Worm (Caenorhabditis elegans) whole organism, L4 larva: ENCODE results near the gene T12A7.6.

ENCODE experiments used
- R02D3.7 ChIP-seq: fragments of 150-350 bp; sonication (generic microtip); optimal IDR thresholded peaks from 3 replicates; lab custom pipeline; 2014; ENCODE audit warnings: missing biosample characterization, missing genetic modification characterization
- T20F7.1 ChIP-seq: fragments of 200-800 bp; sonication (Bioruptor generic); optimal IDR thresholded peaks from 2 replicates; lab custom pipeline; 2018; ENCODE audit warnings: mild to moderate bottlenecking, missing genetic modification characterization, missing compliant biosample characterization
- Y105C5A.15 ChIP-seq: fragments of 200-800 bp; sonication (Bioruptor generic); IDR thresholded peaks from 2 replicates; pipeline ENCODE4 v1.3.6; 2022; ENCODE audit warnings: missing genetic modification characterization, missing compliant biosample characterization
- Y48G9A.11 ChIP-seq: fragments of 200-800 bp; sonication (Bioruptor generic); IDR thresholded peaks from 2 replicates; pipeline ENCODE4 v1.3.6; 2022; ENCODE audit warnings: missing genetic modification reagents, missing genetic modification characterization, missing compliant biosample characterization
- aha-1 ChIP-seq: fragments of 150-350 bp; peaks from one replicate; lab custom pipeline; 2014; ENCODE audit warnings: missing biosample characterization, missing genetic modification characterization
- attf-4 ChIP-seq: sonication (generic microtip); optimal IDR thresholded peaks from 3 replicates; lab custom pipeline; 2017; ENCODE audit warnings: missing biosample characterization, missing genetic modification characterization
- ceh-20 ChIP-seq: fragments of 200-800 bp; sonication (Bioruptor generic); IDR thresholded peaks from 2 replicates; pipeline ENCODE4 v1.3.6; 2022; ENCODE audit warnings: missing genetic modification reagents, missing genetic modification characterization, missing compliant biosample characterization
- ceh-32 ChIP-seq: sonication (generic microtip); optimal IDR thresholded peaks from 2 replicates; lab custom pipeline; 2016; ENCODE audit warnings: mild to moderate bottlenecking, missing genetic modification characterization, missing compliant biosample characterization; ENCODE audit not compliant: poor library complexity
- ceh-44 ChIP-seq: fragments of 200-800 bp; sonication (Bioruptor generic); IDR thresholded peaks from 2 replicates; pipeline ENCODE4 v1.3.6; 2022; ENCODE audit warnings: missing genetic modification reagents, missing genetic modification characterization, missing compliant biosample characterization
- ctbp-1 ChIP-seq: fragments of 200-800 bp; sonication (Bioruptor generic); IDR thresholded peaks from 2 replicates; pipeline ENCODE4 v1.3.6; 2022; ENCODE audit warnings: missing genetic modification reagents, missing genetic modification characterization, missing compliant biosample characterization
- daf-16 ChIP-seq, 3 experiments: sonication (generic microtip); optimal IDR thresholded peaks; 2 replicates each; lab custom pipeline; 2016 to 2017; ENCODE audit warnings: missing genetic modification characterization in 3 of 3, missing genetic modification reagents in 3 of 3, mild to moderate bottlenecking in 2 of 3, missing compliant biosample characterization in 2 of 3, missing biosample characterization in 1 of 3, moderate library complexity in 1 of 3
- dmd-6 ChIP-seq: fragments of 200-800 bp; sonication (Bioruptor generic); IDR thresholded peaks from 2 replicates; pipeline ENCODE4 v1.3.6; 2022; ENCODE audit warnings: missing genetic modification reagents, missing genetic modification characterization, missing compliant biosample characterization
- dmd-9 ChIP-seq: fragments of 200-800 bp; sonication (Bioruptor generic); IDR thresholded peaks from 2 replicates; pipeline ENCODE4 v1.3.6; 2022; ENCODE audit warnings: missing genetic modification reagents, missing genetic modification characterization, missing compliant biosample characterization
- duxl-1 ChIP-seq: sonication (generic microtip); optimal IDR thresholded peaks from 2 replicates; lab custom pipeline; 2016; ENCODE audit warnings: mild to moderate bottlenecking, missing genetic modification characterization, moderate library complexity, missing compliant biosample characterization; ENCODE audit not compliant: poor library complexity
- dve-1 ChIP-seq: sonication (generic microtip); optimal IDR thresholded peaks from 2 replicates; lab custom pipeline; 2017; ENCODE audit warnings: antibody characterized with exemption, mild to moderate bottlenecking, missing genetic modification characterization, missing compliant biosample characterization; ENCODE audit not compliant: insufficient read depth
- hif-1 ChIP-seq, 2 experiments: sonication (generic microtip); optimal IDR thresholded peaks; 2 replicates each; lab custom pipeline; 2016 to 2017; ENCODE audit warnings: missing compliant biosample characterization in 2 of 2, missing genetic modification characterization in 2 of 2, missing genetic modification reagents in 2 of 2, missing genotype in 2 of 2, mild to moderate bottlenecking in 1 of 2
- hlh-11 ChIP-seq: fragments of 200-800 bp; sonication (Bioruptor generic); optimal IDR thresholded peaks from 2 replicates; lab custom pipeline; 2018; ENCODE audit warnings: mild to moderate bottlenecking, missing genetic modification characterization, missing compliant biosample characterization
- hlh-30 ChIP-seq: sonication (generic microtip); optimal IDR thresholded peaks from 2 replicates; lab custom pipeline; 2017; ENCODE audit warnings: antibody characterized with exemption, mild to moderate bottlenecking, missing genetic modification characterization, missing compliant biosample characterization; ENCODE audit not compliant: insufficient read depth
- hmg-1.1 ChIP-seq: fragments of 200-800 bp; sonication (Bioruptor generic); IDR thresholded peaks from 2 replicates; pipeline ENCODE4 v1.3.6; 2022; ENCODE audit warnings: missing genetic modification reagents, missing genetic modification characterization, missing compliant biosample characterization
- lim-7 ChIP-seq: fragments of 200-800 bp; sonication (Bioruptor generic); IDR thresholded peaks from 2 replicates; pipeline ENCODE4 v1.3.6; 2022; ENCODE audit warnings: missing genetic modification characterization, missing compliant biosample characterization
- madf-9 ChIP-seq: fragments of 200-800 bp; sonication (Bioruptor generic); conservative IDR thresholded peaks from 2 replicates; pipeline ENCODE4 v1.3.6; 2022; ENCODE audit warnings: missing genetic modification reagents, missing genetic modification characterization, missing compliant biosample characterization
- mxl-3 ChIP-seq: fragments of 200-800 bp; sonication (Bioruptor generic); optimal IDR thresholded peaks from 2 replicates; lab custom pipeline; 2018; ENCODE audit warnings: mild to moderate bottlenecking, missing genetic modification characterization, missing compliant biosample characterization
- nhr-11 ChIP-seq: fragments of 150-350 bp; optimal IDR thresholded peaks from 2 replicates; lab custom pipeline; 2014; ENCODE audit warnings: missing biosample characterization, missing genetic modification characterization
- nhr-111 ChIP-seq: fragments of 200-800 bp; sonication (Bioruptor generic); optimal IDR thresholded peaks from 2 replicates; lab custom pipeline; 2018; ENCODE audit warnings: mild to moderate bottlenecking, missing genetic modification characterization, missing compliant biosample characterization
- nhr-28 ChIP-seq: fragments of 150-350 bp; optimal IDR thresholded peaks from 2 replicates; lab custom pipeline; 2014; ENCODE audit warnings: missing biosample characterization, missing genetic modification characterization
- nhr-41 ChIP-seq: fragments of 200-800 bp; sonication (Bioruptor generic); IDR thresholded peaks from 2 replicates; pipeline ENCODE4 v1.3.6; 2022; ENCODE audit warnings: missing genetic modification reagents, missing genetic modification characterization, missing compliant biosample characterization
- nhr-42 ChIP-seq: fragments of 200-800 bp; sonication (Bioruptor generic); IDR thresholded peaks from 2 replicates; pipeline ENCODE4 v1.3.6; 2022; ENCODE audit warnings: missing genetic modification characterization, missing compliant biosample characterization
- nhr-48 ChIP-seq: sonication (generic microtip); optimal IDR thresholded peaks from 2 replicates; lab custom pipeline; 2016; ENCODE audit warnings: mild to moderate bottlenecking, missing genetic modification characterization, missing compliant biosample characterization
- pha-4 ChIP-seq, 2 experiments: fragments of 150-350 bp in 1 of 2; fragments of 200-800 bp in 1 of 2; sonication (Bioruptor generic) in 1 of 2; IDR thresholded peaks in 1 of 2; optimal IDR thresholded peaks in 1 of 2; 2 replicates each; pipeline versions ENCODE4 v1.3.6 to Lab custom; 2014 to 2022; ENCODE audit warnings: missing genetic modification characterization in 2 of 2, missing genetic modification reagents in 2 of 2, missing biosample characterization in 1 of 2, missing compliant biosample characterization in 1 of 2
- pqm-1 ChIP-seq: sonication (generic microtip); optimal IDR thresholded peaks from 2 replicates; lab custom pipeline; 2017; ENCODE audit warnings: missing biosample characterization, missing genetic modification characterization
- rbr-2 ChIP-seq: sonication (generic microtip); optimal IDR thresholded peaks from 2 replicates; lab custom pipeline; 2016; ENCODE audit warnings: missing genotype, missing genetic modification characterization, missing compliant biosample characterization
- saeg-2 ChIP-seq: fragments of 200-800 bp; sonication (Bioruptor generic); IDR thresholded peaks from 2 replicates; pipeline ENCODE4 v1.3.6; 2022; ENCODE audit warnings: missing genetic modification reagents, missing genetic modification characterization, missing compliant biosample characterization
- skn-1 ChIP-seq: fragments of 150-350 bp; optimal IDR thresholded peaks from 2 replicates; lab custom pipeline; 2014; ENCODE audit warnings: missing biosample characterization, missing genetic modification characterization
- tag-97 ChIP-seq: fragments of 200-800 bp; sonication (Bioruptor generic); IDR thresholded peaks from 2 replicates; pipeline ENCODE4 v1.3.6; 2022; ENCODE audit warnings: missing genetic modification characterization, missing compliant biosample characterization
- unc-62 ChIP-seq, 3 experiments: fragments of 150-350 bp in 1 of 3; sonication (generic microtip); optimal IDR thresholded peaks in 2 of 3; peaks in 1 of 3; 1 replicate in 1 of 3; 2 replicates in 2 of 3; lab custom pipeline; 2014 to 2017; ENCODE audit warnings: missing biosample characterization in 3 of 3, missing genetic modification characterization in 3 of 3, missing genetic modification reagents in 3 of 3, missing genotype in 1 of 3
- vab-7 ChIP-seq: fragments of 200-800 bp; sonication (Bioruptor generic); IDR thresholded peaks from 2 replicates; pipeline ENCODE4 v1.3.6; 2022; ENCODE audit warnings: missing genetic modification reagents, missing genetic modification characterization, missing compliant biosample characterization
- zag-1 ChIP-seq: fragments of 150-350 bp; optimal IDR thresholded peaks from 2 replicates; lab custom pipeline; 2014; ENCODE audit warnings: missing biosample characterization, missing genetic modification characterization
- zfp-3 ChIP-seq: fragments of 200-800 bp; sonication (Bioruptor generic); conservative IDR thresholded peaks from 2 replicates; pipeline ENCODE4 v1.3.6; 2022; ENCODE audit warnings: missing genetic modification reagents, missing genetic modification characterization, missing compliant biosample characterization
- ztf-11 ChIP-seq: fragments of 150-350 bp; optimal IDR thresholded peaks from 2 replicates; lab custom pipeline; 2014; ENCODE audit warnings: missing biosample characterization, missing genetic modification characterization
- ztf-7 ChIP-seq: fragments of 150-350 bp; optimal IDR thresholded peaks from 2 replicates; lab custom pipeline; 2014; ENCODE audit warnings: missing biosample characterization, missing genetic modification characterization

T12A7.6 gene

DNA sequence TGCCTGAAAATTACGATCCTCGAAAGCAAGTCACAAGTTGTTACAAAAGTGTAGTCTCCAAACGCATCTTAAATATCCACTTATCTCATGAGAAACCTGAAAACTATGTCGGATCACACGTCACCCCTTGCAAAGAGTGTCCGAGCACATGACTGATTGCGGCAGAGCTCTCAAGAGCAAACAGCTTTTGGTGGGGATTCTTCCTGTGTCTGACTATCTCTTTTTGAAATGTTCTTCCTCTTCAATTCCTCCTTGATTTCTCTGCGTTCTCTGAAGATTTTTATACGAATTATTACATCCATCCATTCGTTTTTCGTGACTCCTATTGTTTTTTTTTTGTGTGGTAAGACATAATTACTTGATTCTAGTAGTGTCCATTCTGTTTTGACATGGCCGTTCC lies at the start of gene T12A7.6:
T12A7.6 (plus strand) TSS at position 369 of the 400 bp plus-strand sequence.
- TF ChIP-seq zag-1 (tag; lab: Kevin White, UChicago), result no peak
- no peak for TF ChIP-seq ztf-7
- no peak for TF ChIP-seq R02D3.7
- no peak for TF ChIP-seq hmg-1.1 (GFP tag; lab: Robert Waterston, UW)
- no peak for TF ChIP-seq duxl-1 (tag; lab: Kevin White, UChicago)
- peak; percentile 3 for TF ChIP-seq hlh-30
- peak in 1 of 2 experiments; percentile 57 for TF ChIP-seq unc-62 (GFP tag; optimal IDR thresholded peaks at IDR 0.05 in 1 of 2; lab: Kevin White, UChicago)
- TF ChIP-seq unc-62 (tag; optimal IDR thresholded peaks at IDR 0.05; lab: Kevin White, UChicago), result no peak
- peak in 1 of 2 experiments; percentile 5 for TF ChIP-seq daf-16 (GFP tag; optimal IDR thresholded peaks at IDR 0.05; lab: Kevin White, UChicago)
- no peak for TF ChIP-seq daf-16 (tag; optimal IDR thresholded peaks at IDR 0.05; lab: Kevin White, UChicago)
- peak; percentile 6 for TF ChIP-seq nhr-28
- peak; percentile 92 for TF ChIP-seq nhr-11 (tag; lab: Kevin White, UChicago)
- no peak for TF ChIP-seq ztf-11 (tag; lab: Kevin White, UChicago)
- TF ChIP-seq hif-1 (tag; optimal IDR thresholded peaks at IDR 0.05; lab: Kevin White, UChicago), result peak in 1 of 2 experiments; percentile 5
- TF ChIP-seq hlh-11 (tag; lab: Kevin White, UChicago), result peak; percentile 32
- TF ChIP-seq lim-7 (GFP tag; lab: Robert Waterston, UW), result no peak
- TF ChIP-seq vab-7 (GFP tag; lab: Robert Waterston, UW), result no peak

DNA sequence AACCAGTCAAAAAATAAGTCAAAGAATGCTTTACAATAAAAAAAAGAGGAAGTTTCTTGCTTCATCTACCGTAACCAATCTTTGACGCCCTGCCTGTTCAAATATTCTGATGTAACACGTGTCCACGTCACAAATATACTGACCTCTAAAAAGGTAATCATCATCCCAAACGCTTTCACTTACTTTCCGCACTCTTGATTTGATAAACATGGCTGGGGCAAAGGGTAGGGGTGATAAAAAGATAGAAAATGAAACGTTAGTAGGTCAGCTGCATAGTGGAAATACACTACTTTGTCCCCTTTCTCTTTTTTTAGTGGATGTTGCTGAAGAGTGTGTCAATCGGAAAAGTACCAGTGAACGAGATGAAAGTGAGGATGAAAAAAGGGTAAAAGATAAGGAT lies 48.9 kb upstream of the T12A7.6 start:
- no peak for TF ChIP-seq Y105C5A.15 (GFP tag; lab: Robert Waterston, UW)
- no peak for TF ChIP-seq pqm-1
- TF ChIP-seq rbr-2, result no peak
- TF ChIP-seq nhr-28, result peak; percentile 4
- TF ChIP-seq unc-62 (GFP tag; optimal IDR thresholded peaks at IDR 0.05 in 1 of 2; lab: Kevin White, UChicago), result peak in 1 of 2 experiments; percentile 16
- no peak for TF ChIP-seq unc-62 (tag; optimal IDR thresholded peaks at IDR 0.05; lab: Kevin White, UChicago)
- TF ChIP-seq pha-4 (GFP tag; IDR thresholded peaks at IDR 0.05; lab: Robert Waterston, UW), result no peak
- TF ChIP-seq pha-4 (tag; optimal IDR thresholded peaks at IDR 0.05; lab: Kevin White, UChicago), result no peak
- no peak for TF ChIP-seq attf-4 (tag; lab: Kevin White, UChicago)
- no peak for TF ChIP-seq R02D3.7
- TF ChIP-seq hlh-30, result peak; percentile 20
- no peak for TF ChIP-seq ceh-44
- no peak for TF ChIP-seq dmd-9
- no peak for TF ChIP-seq nhr-42
- TF ChIP-seq mxl-3, result peak; percentile 58
- no peak for TF ChIP-seq ceh-20 (GFP tag; lab: Robert Waterston, UW)
- no peak for TF ChIP-seq duxl-1 (tag; lab: Kevin White, UChicago)
- no peak for TF ChIP-seq T20F7.1 (GFP tag; lab: Kevin White, UChicago)
- TF ChIP-seq zfp-3 (GFP tag; lab: Robert Waterston, UW), result no peak
- TF ChIP-seq Y48G9A.11 (GFP tag; lab: Robert Waterston, UW), result no peak
- TF ChIP-seq tag-97 (GFP tag; lab: Robert Waterston, UW), result no peak
- TF ChIP-seq nhr-111 (GFP tag; lab: Kevin White, UChicago), result no peak

DNA sequence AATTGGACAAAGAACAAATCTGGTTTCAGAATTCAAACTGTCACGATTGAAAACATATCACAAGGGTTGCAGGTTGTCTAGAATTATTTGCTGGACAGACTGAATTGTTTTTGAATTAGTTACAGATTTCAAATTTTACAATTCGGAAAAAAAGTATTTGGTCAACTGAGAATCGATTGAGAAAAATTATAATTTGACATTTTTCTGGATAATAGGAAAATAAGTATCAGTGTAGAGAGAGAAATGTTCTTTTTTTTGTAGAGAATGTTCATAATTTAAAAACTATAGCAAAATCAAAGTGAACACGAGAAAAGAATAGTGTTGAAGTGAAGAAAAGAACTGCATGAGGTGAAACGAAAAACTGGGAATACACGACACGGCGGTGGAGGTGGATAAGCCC lies 48.3 kb upstream of the T12A7.6 start, which contains the start of gene dpy-20:
dpy-20 (minus strand) TSS at position 101 of the 400 bp plus-strand sequence.
- TF ChIP-seq saeg-2 (GFP tag; lab: Robert Waterston, UW), result no peak

DNA sequence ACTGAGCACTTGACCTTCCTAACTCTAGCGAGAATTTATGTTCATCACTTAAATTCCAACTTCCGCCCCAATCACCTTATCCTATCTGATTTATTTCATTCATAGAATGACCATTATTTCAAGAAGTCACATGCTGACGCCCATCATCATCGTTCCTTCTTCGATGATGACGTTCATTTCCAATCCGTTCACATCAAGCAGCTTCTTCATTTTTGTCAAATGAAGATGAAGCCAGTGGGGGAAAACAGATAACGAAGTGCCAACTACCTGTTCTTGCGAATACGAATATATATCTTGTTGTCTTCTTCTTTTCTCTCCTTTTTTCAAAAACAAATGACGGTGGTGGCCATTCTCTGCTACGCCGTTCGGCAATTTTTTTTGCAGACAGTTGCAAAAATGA lies 47.1 kb upstream of the T12A7.6 start:
- TF ChIP-seq hlh-30 (peak; percentile 19), skn-1 (tag; lab: Kevin White, UChicago) (no peak), hlh-11 (tag; lab: Kevin White, UChicago) (peak; percentile 47), aha-1 (tag; lab: Kevin White, UChicago) (peak; percentile 79), unc-62 (GFP tag; optimal IDR thresholded peaks at IDR 0.05 in 1 of 2; lab: Kevin White, UChicago) (peak in 1 of 2 experiments; percentile 33), unc-62 (tag; optimal IDR thresholded peaks at IDR 0.05; lab: Kevin White, UChicago) (no peak), madf-9 (GFP tag; lab: Robert Waterston, UW) (no peak), nhr-41 (GFP tag; lab: Robert Waterston, UW) (no peak), nhr-48 (tag; lab: Kevin White, UChicago) (peak; percentile 12), dmd-6 (GFP tag; lab: Robert Waterston, UW) (no peak), dve-1 (tag; lab: Kevin White, UChicago) (no peak), ctbp-1 (GFP tag; lab: Robert Waterston, UW) (no peak), nhr-28 (peak; percentile 16), ceh-32 (tag; lab: Kevin White, UChicago) (no peak)
- TF ChIP-seq, all 104 proteins: peak for 6
